Worm (Caenorhabditis elegans) whole organism, L1 larva: ENCODE results near the gene C29F7.2.

ENCODE experiments used
- ama-1 ChIP-seq: fragments of 150-350 bp; optimal IDR thresholded peaks from 2 replicates; lab custom pipeline; 2014
- ces-1 ChIP-seq: fragments of 150-350 bp; optimal IDR thresholded peaks from 2 replicates; lab custom pipeline; 2014; ENCODE audit warnings: missing biosample characterization, missing genetic modification reagents, missing genetic modification characterization
- dpl-1 ChIP-seq, 3 experiments: fragments of 150-350 bp in 2 of 3; sonication (generic microtip) in 1 of 3; optimal IDR thresholded peaks; 2 replicates each; lab custom pipeline; 2014 to 2017; ENCODE audit warnings: missing biosample characterization in 3 of 3, missing genetic modification characterization in 3 of 3, missing genetic modification reagents in 3 of 3
- fos-1 ChIP-seq: fragments of 150-350 bp; optimal IDR thresholded peaks from 2 replicates; lab custom pipeline; 2014; ENCODE audit warnings: missing biosample characterization, missing genetic modification characterization
- hpl-2 ChIP-seq: fragments of 150-350 bp; optimal IDR thresholded peaks from 2 replicates; lab custom pipeline; 2014; ENCODE audit warnings: missing biosample characterization, missing genetic modification reagents, missing genetic modification characterization
- mep-1 ChIP-seq: fragments of 150-350 bp; optimal IDR thresholded peaks from 2 replicates; lab custom pipeline; 2014; ENCODE audit warnings: missing biosample characterization, missing genetic modification characterization
- nhr-12 ChIP-seq: sonication (generic microtip); optimal IDR thresholded peaks from 2 replicates; lab custom pipeline; 2017; ENCODE audit warnings: missing biosample characterization, missing genetic modification characterization
- nhr-77 ChIP-seq: fragments of 150-350 bp; optimal IDR thresholded peaks from 2 replicates; lab custom pipeline; 2014; ENCODE audit warnings: missing biosample characterization, missing genetic modification characterization
- pqm-1 ChIP-seq: sonication (generic microtip); optimal IDR thresholded peaks from 3 replicates; lab custom pipeline; 2017; ENCODE audit warnings: missing biosample characterization, missing genetic modification characterization
- sptf-1 ChIP-seq: fragments of 150-350 bp; optimal IDR thresholded peaks from 2 replicates; lab custom pipeline; 2014; ENCODE audit warnings: missing biosample characterization, missing genetic modification characterization
- tbx-2 ChIP-seq: sonication (generic microtip); optimal IDR thresholded peaks from 2 replicates; lab custom pipeline; 2016; ENCODE audit warnings: missing genetic modification characterization, missing compliant biosample characterization
- unc-62 ChIP-seq: fragments of 150-350 bp; optimal IDR thresholded peaks from 2 replicates; lab custom pipeline; 2014; ENCODE audit warnings: missing biosample characterization, missing genetic modification reagents, missing genetic modification characterization
- unc-86 ChIP-seq: sonication (generic microtip); optimal IDR thresholded peaks from 2 replicates; lab custom pipeline; 2016; ENCODE audit warnings: missing genetic modification characterization, missing compliant biosample characterization
- zag-1 ChIP-seq: fragments of 150-350 bp; optimal IDR thresholded peaks from 2 replicates; lab custom pipeline; 2014; ENCODE audit warnings: missing biosample characterization, missing genetic modification characterization

ce11 chrX:13376185-13376584 is 39.7 kb upstream of the C29F7.2 start:
- TF ChIP-seq tbx-2 (no peak), pqm-1 (no peak), hpl-2 (no peak), ces-1 (no peak), unc-62 (GFP tag; lab: Kevin White, UChicago) (no peak), fos-1 (no peak), nhr-12 (tag; lab: Kevin White, UChicago) (no peak), sptf-1 (tag; lab: Kevin White, UChicago) (no peak), mep-1 (tag; lab: Kevin White, UChicago) (no peak), ama-1 (lab: Kevin White, UChicago) (no peak), dpl-1 (GFP tag; optimal IDR thresholded peaks at IDR 0.05; lab: Kevin White, UChicago) (no peak), nhr-77 (tag; lab: Kevin White, UChicago) (no peak), unc-86 (tag; lab: Kevin White, UChicago) (no peak), zag-1 (tag; lab: Kevin White, UChicago) (no peak)
